Fruit fly (Drosophila melanogaster): Measurements from ENCODE around the gene kmr.

- TF ChIP-seq usp (GFP tag; optimal IDR thresholded peaks at IDR 0.05) (no peak), CG8478 (optimal IDR thresholded peaks at IDR 0.05) (no peak), Dll (optimal IDR thresholded peaks at IDR 0.05) (no peak), pan (optimal IDR thresholded peaks at IDR 0.05) (no peak), EcR (GFP tag; optimal IDR thresholded peaks at IDR 0.05) (no peak)
Observed at dm6 chr3R:13672898-13673297, 42.1 kb upstream of the kmr start.
